Fruit fly (Drosophila melanogaster) whole organism, embryonic: Measurements from ENCODE around the gene ewg.

Experiments used
- Ada2b ChIP-seq: fragments of 200-800 bp; sonication (Bioruptor generic); IDR thresholded peaks from 2 replicates; pipeline ENCODE4 v1.3.6; 2022; ENCODE audit warnings: missing biosample characterization, missing genetic modification characterization
- CG10147 ChIP-seq: fragments of 200-800 bp; sonication (Bioruptor generic); optimal IDR thresholded peaks from 2 replicates; lab custom pipeline; 2019; ENCODE audit warnings: missing biosample characterization, mild to moderate bottlenecking, missing genetic modification characterization, moderate library complexity
- CG11093 ChIP-seq: fragments of 200-800 bp; sonication (Bioruptor generic); IDR thresholded peaks from 3 replicates; pipeline ENCODE4 v1.3.6; 2022; ENCODE audit warnings: missing biosample characterization, missing genetic modification characterization
- CG11247 ChIP-seq: fragments of 200-800 bp; sonication (Bioruptor generic); IDR thresholded peaks from 2 replicates; pipeline ENCODE4 v1.3.6; 2022; ENCODE audit warnings: missing biosample characterization, missing genetic modification characterization
- CG11560 ChIP-seq: fragments of 200-800 bp; sonication (Bioruptor generic); IDR thresholded peaks from 3 replicates; pipeline ENCODE4 v1.3.6; 2022; ENCODE audit warnings: missing biosample characterization, missing genetic modification characterization
- CG11723 ChIP-seq: fragments of 200-800 bp; sonication (Bioruptor generic); optimal IDR thresholded peaks from 2 replicates; lab custom pipeline; 2017; ENCODE audit warnings: missing biosample characterization, mild to moderate bottlenecking, missing genetic modification characterization
- CG12104 ChIP-seq: fragments of 200-800 bp; sonication (Bioruptor generic); optimal IDR thresholded peaks from 3 replicates; lab custom pipeline; 2016; ENCODE audit warnings: missing biosample characterization, missing genetic modification characterization
- CG12659 ChIP-seq: fragments of 200-800 bp; sonication (Bioruptor generic); optimal IDR thresholded peaks from 3 replicates; lab custom pipeline; 2017; ENCODE audit warnings: mild to moderate bottlenecking, missing biosample characterization, missing genetic modification reagents, missing genetic modification characterization
- CG13894 ChIP-seq: fragments of 200-800 bp; sonication (Bioruptor generic); optimal IDR thresholded peaks from 3 replicates; lab custom pipeline; 2018; ENCODE audit warnings: missing biosample characterization, mild to moderate bottlenecking, missing genetic modification characterization, moderate library complexity
- CG18476 ChIP-seq: fragments of 200-800 bp; sonication (Bioruptor generic); optimal IDR thresholded peaks from 2 replicates; lab custom pipeline; 2016; ENCODE audit warnings: missing biosample characterization, mild to moderate bottlenecking, missing genetic modification characterization
- CG18599 ChIP-seq: fragments of 200-800 bp; sonication (Bioruptor generic); optimal IDR thresholded peaks from 3 replicates; lab custom pipeline; 2017; ENCODE audit warnings: missing biosample characterization, missing genetic modification characterization, mild to moderate bottlenecking, moderate library complexity, missing genetic modification reagents
- CG2678 ChIP-seq: fragments of 200-800 bp; sonication (Bioruptor generic); optimal IDR thresholded peaks from 3 replicates; lab custom pipeline; 2019; ENCODE audit warnings: missing biosample characterization, mild to moderate bottlenecking, missing genetic modification characterization, moderate library complexity
- CG30403 ChIP-seq: fragments of 200-800 bp; sonication (Bioruptor generic); optimal IDR thresholded peaks from 3 replicates; lab custom pipeline; 2016; ENCODE audit warnings: missing biosample characterization, missing genetic modification characterization
- CG31224 ChIP-seq: fragments of 200-800 bp; sonication (Bioruptor generic); IDR thresholded peaks from 2 replicates; pipeline ENCODE4 v1.3.6; 2022; ENCODE audit warnings: missing biosample characterization, missing genetic modification characterization
- CG31388 ChIP-seq: fragments of 200-800 bp; sonication (Bioruptor generic); optimal IDR thresholded peaks from 2 replicates; lab custom pipeline; 2016; ENCODE audit warnings: missing biosample characterization, missing genetic modification characterization
- CG31441 ChIP-seq: fragments of 200-800 bp; sonication (Bioruptor generic); IDR thresholded peaks from 2 replicates; pipeline ENCODE4 v1.3.6; 2022; ENCODE audit warnings: missing biosample characterization, missing genetic modification characterization
- CG33213 ChIP-seq: fragments of 200-800 bp; sonication (Bioruptor generic); optimal IDR thresholded peaks from 3 replicates; lab custom pipeline; 2016; ENCODE audit warnings: missing biosample characterization, missing genetic modification characterization
- CG5245 ChIP-seq: fragments of 200-800 bp; sonication (Bioruptor generic); optimal IDR thresholded peaks from 3 replicates; lab custom pipeline; 2016; ENCODE audit warnings: missing biosample characterization, missing genetic modification characterization
- CG6813 ChIP-seq: fragments of 200-800 bp; sonication (Bioruptor generic); optimal IDR thresholded peaks from 2 replicates; lab custom pipeline; 2017; ENCODE audit warnings: missing biosample characterization, missing genetic modification characterization, mild to moderate bottlenecking, moderate library complexity, missing genetic modification reagents
- CG7372 ChIP-seq: fragments of 200-800 bp; sonication (Bioruptor generic); IDR thresholded peaks from 2 replicates; pipeline ENCODE4 v1.3.6; 2022; ENCODE audit warnings: missing biosample characterization, missing genetic modification characterization
- CG7786 ChIP-seq: fragments of 200-800 bp; sonication (Bioruptor generic); optimal IDR thresholded peaks from 2 replicates; lab custom pipeline; 2016; ENCODE audit warnings: missing biosample characterization, missing genetic modification characterization
- CG7928 ChIP-seq: fragments of 200-800 bp; sonication (Bioruptor generic); optimal IDR thresholded peaks from 2 replicates; lab custom pipeline; 2017; ENCODE audit warnings: missing biosample characterization, mild to moderate bottlenecking, missing genetic modification characterization
- CG9437 ChIP-seq: fragments of 200-800 bp; sonication (Bioruptor generic); optimal IDR thresholded peaks from 2 replicates; lab custom pipeline; 2018; ENCODE audit warnings: missing biosample characterization, mild to moderate bottlenecking, missing genetic modification characterization
- CHES-1-like ChIP-seq: fragments of 200-800 bp; sonication (Bioruptor generic); optimal IDR thresholded peaks from 2 replicates; lab custom pipeline; 2016; ENCODE audit warnings: missing biosample characterization, missing genetic modification characterization
- CrebB ChIP-seq: fragments of 200-800 bp; sonication (Bioruptor generic); optimal IDR thresholded peaks from 3 replicates; lab custom pipeline; 2018; ENCODE audit warnings: missing biosample characterization, mild to moderate bottlenecking, missing genetic modification characterization
- HLH4C ChIP-seq: fragments of 200-800 bp; sonication (Bioruptor generic); IDR thresholded peaks from 3 replicates; pipeline ENCODE4 v1.3.6; 2022; ENCODE audit warnings: missing biosample characterization, missing genetic modification characterization; ENCODE audit not compliant: partially characterized antibody
- HLH54F ChIP-seq: fragments of 200-800 bp; sonication (Bioruptor generic); optimal IDR thresholded peaks from 3 replicates; lab custom pipeline; 2016; ENCODE audit warnings: missing biosample characterization, missing genetic modification characterization
- HmgZ ChIP-seq: fragments of 200-800 bp; sonication (Bioruptor generic); optimal IDR thresholded peaks from 2 replicates; lab custom pipeline; 2018; ENCODE audit warnings: missing biosample characterization, mild to moderate bottlenecking, missing genetic modification characterization
- Kr ChIP-seq: fragments of 200-800 bp; sonication (Bioruptor generic); optimal IDR thresholded peaks from 2 replicates; lab custom pipeline; 2017; ENCODE audit warnings: missing biosample characterization, mild to moderate bottlenecking, missing genetic modification characterization
- MBD-R2 ChIP-seq: fragments of 200-800 bp; sonication (Bioruptor generic); IDR thresholded peaks from 2 replicates; pipeline ENCODE4 v1.3.6; 2022; ENCODE audit warnings: missing biosample characterization, missing genetic modification characterization
- Mad ChIP-seq: fragments of 200-800 bp; sonication (Bioruptor generic); optimal IDR thresholded peaks from 2 replicates; lab custom pipeline; 2016; ENCODE audit warnings: missing biosample characterization, missing genetic modification characterization
- Max ChIP-seq: fragments of 200-800 bp; sonication (Bioruptor generic); optimal IDR thresholded peaks from 2 replicates; lab custom pipeline; 2016; ENCODE audit warnings: missing biosample characterization, mild to moderate bottlenecking, missing genetic modification characterization
- Med ChIP-seq: fragments of 200-800 bp; sonication (Bioruptor generic); peaks from one replicate; lab custom pipeline; 2016; ENCODE audit warnings: missing biosample characterization, missing genetic modification characterization, mild to moderate bottlenecking, inconsistent platforms, moderate library complexity
- Neu2 ChIP-seq: fragments of 200-800 bp; sonication (Bioruptor generic); optimal IDR thresholded peaks from 3 replicates; lab custom pipeline; 2016; ENCODE audit warnings: missing biosample characterization, missing genetic modification characterization, borderline replicate concordance
- Rfx ChIP-seq: fragments of 200-800 bp; sonication (Bioruptor generic); IDR thresholded peaks from 2 replicates; pipeline ENCODE4 v1.3.6; 2022; ENCODE audit warnings: missing biosample characterization, missing genetic modification characterization
- Sox100B ChIP-seq: fragments of 200-800 bp; sonication (Bioruptor generic); optimal IDR thresholded peaks from 3 replicates; lab custom pipeline; 2018; ENCODE audit warnings: missing biosample characterization, mild to moderate bottlenecking, missing genetic modification characterization
- TFAM ChIP-seq: fragments of 200-800 bp; sonication (Bioruptor generic); optimal IDR thresholded peaks from 2 replicates; lab custom pipeline; 2017; ENCODE audit warnings: missing biosample characterization, missing genetic modification characterization, inconsistent platforms
- bab2 ChIP-seq: fragments of 200-800 bp; sonication (Bioruptor generic); optimal IDR thresholded peaks from 2 replicates; lab custom pipeline; 2016; ENCODE audit warnings: missing biosample characterization, missing genetic modification characterization
- bsh ChIP-seq, 2 experiments: fragments of 200-800 bp; sonication (Bioruptor generic); optimal IDR thresholded peaks; 2 replicates each; lab custom pipeline; 2017 to 2018; ENCODE audit warnings: mild to moderate bottlenecking in 2 of 2, missing biosample characterization in 2 of 2, missing genetic modification characterization in 2 of 2, moderate library complexity in 1 of 2
- ci ChIP-seq: fragments of 200-800 bp; sonication (Bioruptor generic); IDR thresholded peaks from 3 replicates; pipeline ENCODE4 v1.3.6; 2022; ENCODE audit warnings: missing biosample characterization, missing genetic modification characterization
- danr ChIP-seq: fragments of 200-800 bp; sonication (Bioruptor generic); IDR thresholded peaks from 2 replicates; pipeline ENCODE4 v1.3.6; 2022; ENCODE audit warnings: missing biosample characterization, missing genetic modification characterization
- ems ChIP-seq: fragments of 200-800 bp; sonication (Bioruptor generic); optimal IDR thresholded peaks from 3 replicates; lab custom pipeline; 2016; ENCODE audit warnings: missing biosample characterization, missing genetic modification characterization
- fd3F ChIP-seq: fragments of 200-800 bp; sonication (Bioruptor generic); optimal IDR thresholded peaks from 2 replicates; lab custom pipeline; 2018; ENCODE audit warnings: missing biosample characterization, mild to moderate bottlenecking, missing genetic modification characterization, moderate library complexity
- hth ChIP-seq: fragments of >200 bp; optimal IDR thresholded peaks from 2 replicates; lab custom pipeline; 2017; ENCODE audit warnings: inconsistent platforms
- jigr1 ChIP-seq: fragments of 200-800 bp; sonication (Bioruptor generic); IDR thresholded peaks from 3 replicates; pipeline ENCODE4 v1.3.6; 2022; ENCODE audit warnings: missing biosample characterization, missing genetic modification characterization
- lab ChIP-seq: fragments of 200-800 bp; sonication (Bioruptor generic); optimal IDR thresholded peaks from 3 replicates; lab custom pipeline; 2017; ENCODE audit warnings: missing biosample characterization, missing genetic modification characterization, mild to moderate bottlenecking, moderate library complexity, missing genetic modification reagents
- lov ChIP-seq, 2 experiments: fragments of 200-800 bp in 1 of 2; fragments of >200 bp in 1 of 2; sonication (Bioruptor generic) in 1 of 2; IDR thresholded peaks in 1 of 2; optimal IDR thresholded peaks in 1 of 2; 2 replicates in 1 of 2; 3 replicates in 1 of 2; pipeline versions ENCODE4 v1.3.6 to Lab custom; 2017 to 2022; ENCODE audit warnings: missing biosample characterization in 1 of 2, missing genetic modification characterization in 1 of 2
- scrt ChIP-seq: fragments of 200-800 bp; sonication (Bioruptor generic); optimal IDR thresholded peaks from 2 replicates; lab custom pipeline; 2018; ENCODE audit warnings: missing biosample characterization, mild to moderate bottlenecking, missing genetic modification characterization, moderate library complexity
- sqz ChIP-seq: fragments of 200-800 bp; sonication (Bioruptor generic); optimal IDR thresholded peaks from 3 replicates; lab custom pipeline; 2018; ENCODE audit warnings: missing biosample characterization, mild to moderate bottlenecking, missing genetic modification characterization
- unc-4 ChIP-seq: fragments of 200-800 bp; sonication (Bioruptor generic); IDR thresholded peaks from 2 replicates; pipeline ENCODE4 v1.3.6; 2022; ENCODE audit warnings: missing biosample characterization, missing genetic modification characterization; ENCODE audit not compliant: partially characterized antibody
- zen2 ChIP-seq: fragments of 200-800 bp; sonication (Bioruptor generic); IDR thresholded peaks from 3 replicates; pipeline ENCODE4 v1.3.6; 2022; ENCODE audit warnings: missing biosample characterization, missing genetic modification characterization; ENCODE audit not compliant: partially characterized antibody

The ewg gene

DNA sequence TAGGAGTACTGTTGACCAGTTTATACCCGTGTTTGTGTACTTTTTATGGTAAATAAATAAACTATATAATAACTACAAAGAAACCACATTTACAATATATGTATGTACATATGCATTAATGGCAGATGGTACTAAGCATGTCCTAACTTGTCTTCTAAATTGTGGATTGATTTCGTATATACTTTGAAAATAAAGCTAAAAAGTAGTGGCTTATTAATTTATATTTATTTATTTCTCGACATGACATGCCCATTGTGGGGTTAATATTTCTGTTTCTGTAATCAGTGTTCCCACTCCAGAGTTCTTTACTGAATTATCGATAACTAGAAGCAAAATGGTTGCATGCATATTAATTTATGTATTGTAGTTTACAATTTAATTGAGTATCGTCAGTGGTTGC lies 24.1 kb downstream of the ewg start, which contains the start of gene cin (continued):
- TF ChIP-seq bsh (GFP tag; optimal IDR thresholded peaks at IDR 0.05; lab: Kevin White, UChicago) (peak in 1 of 2 experiments; percentile 47), hth (lab: Kevin White, UChicago) (no peak), CG11723 (GFP tag; lab: Kevin White, UChicago) (no peak), CG11093 (GFP tag; lab: Robert Waterston, UW) (no peak), CG18599 (GFP tag; lab: Kevin White, UChicago) (no peak), CG31388 (no peak), CG2678 (tag; lab: Kevin White, UChicago) (no peak), MBD-R2 (GFP tag; lab: Robert Waterston, UW) (no peak; the same call in none of the 2 replicates), CG11560 (no peak), CG12659 (GFP tag; lab: Kevin White, UChicago) (peak; percentile 37), CHES-1-like (no peak), zen2 (GFP tag; lab: Robert Waterston, UW) (no peak), fd3F (no peak), CG7786 (GFP tag; lab: Kevin White, UChicago) (no peak), lab (no peak), CG18476 (GFP tag; lab: Kevin White, UChicago) (no peak), CG10147 (GFP tag; lab: Kevin White, UChicago) (peak; percentile 40), Max (peak; percentile 24), ci (GFP tag; lab: Robert Waterston, UW) (no peak), CG6813 (GFP tag; lab: Kevin White, UChicago) (no peak), HmgZ (tag; lab: Kevin White, UChicago) (no peak), CG31224 (GFP tag; lab: Robert Waterston, UW) (no peak), CG12104 (GFP tag; lab: Kevin White, UChicago) (no peak), bab2 (GFP tag; lab: Kevin White, UChicago) (no peak), CG9437 (GFP tag; lab: Kevin White, UChicago) (peak; percentile 15), TFAM (no peak), lov (optimal IDR thresholded peaks at IDR 0.05; lab: Kevin White, UChicago) (no peak), lov (GFP tag; IDR thresholded peaks at IDR 0.05; lab: Robert Waterston, UW) (no peak), CG5245 (GFP tag; lab: Kevin White, UChicago) (no peak), CrebB (tag; lab: Kevin White, UChicago) (no peak), CG11247 (GFP tag; lab: Robert Waterston, UW) (no peak), Kr (GFP tag; lab: Kevin White, UChicago) (no peak), jigr1 (GFP tag; lab: Robert Waterston, UW) (no peak), Neu2 (no peak), Mad (GFP tag; lab: Kevin White, UChicago) (no peak), CG33213 (GFP tag; lab: Kevin White, UChicago) (no peak), Ada2b (peak; percentile 22; the same call in 1 of the 2 replicates), HLH54F (GFP tag; lab: Kevin White, UChicago) (no peak), CG31441 (GFP tag; lab: Robert Waterston, UW) (no peak), danr (GFP tag; lab: Robert Waterston, UW) (no peak), ems (no peak), CG7372 (no peak), unc-4 (GFP tag; lab: Robert Waterston, UW) (no peak), Med (GFP tag; lab: Kevin White, UChicago) (peak; percentile 75), HLH4C (no peak), CG30403 (GFP tag; lab: Kevin White, UChicago) (peak; percentile 49), CG7928 (no peak), Rfx (peak; percentile 55), scrt (GFP tag; lab: Kevin White, UChicago) (no peak), CG13894 (tag; lab: Kevin White, UChicago) (no peak), Sox100B (GFP tag; lab: Kevin White, UChicago) (peak; percentile 44), sqz (no peak)
